Worm (Caenorhabditis elegans): Measurements from ENCODE around the gene exc-9.
A peak's percentile ranks its signal among the peaks of the same experiment; 100 is the strongest.

Gene exc-9

ce11 chrIV:7940919-7941318 is at the start of gene exc-9:
Gene exc-9 (minus strand): TSS chrIV:7941019.
- no peak for TF ChIP-seq snpc-1.2 (GFP tag; IDR thresholded peaks at IDR 0.05)
- TF ChIP-seq tag-97 (GFP tag; IDR thresholded peaks at IDR 0.05), result no peak
- no peak for TF ChIP-seq F37D6.2 (tag; optimal IDR thresholded peaks at IDR 0.05)
- no peak for TF ChIP-seq pha-4 (GFP tag; IDR thresholded peaks at IDR 0.05)
- TF ChIP-seq pha-4 (tag; optimal IDR thresholded peaks at IDR 0.05), result no peak

- TF ChIP-seq nhr-6 (tag; optimal IDR thresholded peaks at IDR 0.05) (no peak), arid-1 (GFP tag; conservative IDR thresholded peaks at IDR 0.05) (no peak), gei-8 (GFP tag; optimal IDR thresholded peaks at IDR 0.05) (no peak), ztf-11 (tag; optimal IDR thresholded peaks at IDR 0.05) (no peak), F44E2.7 (GFP tag; IDR thresholded peaks at IDR 0.05) (no peak), D1046.2 (GFP tag; IDR thresholded peaks at IDR 0.05) (no peak), madf-9 (GFP tag; conservative IDR thresholded peaks at IDR 0.05) (no peak), madf-5 (GFP tag; IDR thresholded peaks at IDR 0.05) (no peak), vab-7 (GFP tag; IDR thresholded peaks at IDR 0.05) (no peak), pha-4 (GFP tag; IDR thresholded peaks at IDR 0.05) (no peak), pha-4 (tag; optimal IDR thresholded peaks at IDR 0.05) (no peak), attf-4 (tag; optimal IDR thresholded peaks at IDR 0.05) (no peak), aha-1 (tag) (no peak), lin-13 (GFP tag; optimal IDR thresholded peaks at IDR 0.05) (no peak), lir-3 (tag; optimal IDR thresholded peaks at IDR 0.05) (no peak)
These were observed 47.6 kb upstream of the exc-9 start, which contains the start of gene col-115 for ce11 chrIV:7988385-7988784. Gene col-115 (plus strand): TSS chrIV:7988685.

ce11 chrIV:7987083-7987482 is 46.3 kb upstream of the exc-9 start, which contains the start of gene mec-17:
Gene mec-17 (minus strand): TSS chrIV:7987183.
- TF ChIP-seq zag-1 (tag; optimal IDR thresholded peaks at IDR 0.05) (no peak), fos-1 (tag; optimal IDR thresholded peaks at IDR 0.05) (no peak), F44E2.7 (GFP tag; IDR thresholded peaks at IDR 0.05) (no peak), madf-5 (GFP tag; IDR thresholded peaks at IDR 0.05) (no peak)

ce11 chrIV:7985737-7986136 is 44.9 kb upstream of the exc-9 start:
- TF ChIP-seq hlh-30 (tag; optimal IDR thresholded peaks at IDR 0.05; ENCODE audit: insufficient read depth) (peak; percentile 38), hlh-11 (tag; optimal IDR thresholded peaks at IDR 0.05) (peak; percentile 27), Y75B8A.6 (GFP tag; IDR thresholded peaks at IDR 0.05) (no peak), nhr-28 (tag; optimal IDR thresholded peaks at IDR 0.05) (peak; percentile 46), fkh-10 (GFP tag; optimal IDR thresholded peaks at IDR 0.05) (no peak), nhr-102 (tag; optimal IDR thresholded peaks at IDR 0.05) (no peak), mdl-1 (tag; optimal IDR thresholded peaks at IDR 0.05) (peak in 1 of 2 experiments; percentile 49), nhr-48 (tag; optimal IDR thresholded peaks at IDR 0.05) (peak; percentile 29), unc-130 (GFP tag; optimal IDR thresholded peaks at IDR 0.05) (no peak), mxl-3 (GFP tag; optimal IDR thresholded peaks at IDR 0.05) (peak; percentile 61), aha-1 (tag) (peak; percentile 47), nhr-111 (GFP tag; optimal IDR thresholded peaks at IDR 0.05) (no peak)

- peak; percentile 59 for TF ChIP-seq nhr-42 (GFP tag; IDR thresholded peaks at IDR 0.05)
- TF ChIP-seq nhr-76 (tag; optimal IDR thresholded peaks at IDR 0.05), result no peak
- TF ChIP-seq nhr-25 (tag; optimal IDR thresholded peaks at IDR 0.05; ENCODE audit: borderline replicate concordance, insufficient read depth), result no peak
- TF ChIP-seq daf-16 (GFP tag; optimal IDR thresholded peaks at IDR 0.05), result peak in 1 of 2 experiments; percentile 14
- peak; percentile 4 for TF ChIP-seq daf-16 (tag; optimal IDR thresholded peaks at IDR 0.05)
- TF ChIP-seq pha-4 (GFP tag; IDR thresholded peaks at IDR 0.05), result peak; percentile 34; the same call in 1 of the 2 replicates
- TF ChIP-seq pha-4 (tag; optimal IDR thresholded peaks at IDR 0.05), result no peak
- TF ChIP-seq nhr-10 (tag; optimal IDR thresholded peaks at IDR 0.05), result no peak
- TF ChIP-seq zfp-3 (GFP tag; conservative IDR thresholded peaks at IDR 0.05), result peak; percentile 67; the same call in 1 of the 2 replicates
- TF ChIP-seq saeg-2 (GFP tag; IDR thresholded peaks at IDR 0.05), result no peak
- peak; percentile 38 for TF ChIP-seq mep-1 (tag; optimal IDR thresholded peaks at IDR 0.05)
- no peak for TF ChIP-seq dmd-6 (GFP tag; IDR thresholded peaks at IDR 0.05)
- 0 out of 2 replicates have a peak, but pooled peaks have one; percentile 12 for TF ChIP-seq tra-1 (GFP tag; IDR thresholded peaks at IDR 0.05)
- TF ChIP-seq spr-1 (tag; optimal IDR thresholded peaks at IDR 0.05), result peak; percentile 31
- no peak for TF ChIP-seq madf-9 (GFP tag; conservative IDR thresholded peaks at IDR 0.05)
- peak; percentile 47 for TF ChIP-seq duxl-1 (tag; optimal IDR thresholded peaks at IDR 0.05; ENCODE audit: poor library complexity)
- TF ChIP-seq ztf-7 (tag; optimal IDR thresholded peaks at IDR 0.05), result no peak
These were observed 43.0 kb upstream of the exc-9 start for ce11 chrIV:7983728-7984346.
